Worm (Caenorhabditis elegans) whole organism, young adult: ENCODE data around the gene srbc-63.

Source experiments
- F22D6.2 ChIP-seq: sonication (generic microtip); optimal IDR thresholded peaks from 2 replicates; lab custom pipeline; 2016; ENCODE audit warnings: mild to moderate bottlenecking, missing genetic modification characterization, missing compliant biosample characterization
- F57C9.4 ChIP-seq: sonication (generic microtip); optimal IDR thresholded peaks from 2 replicates; lab custom pipeline; 2017; ENCODE audit warnings: mild to moderate bottlenecking, missing genetic modification characterization, missing compliant biosample characterization
- T07F8.4 ChIP-seq: sonication (generic microtip); optimal IDR thresholded peaks from 2 replicates; lab custom pipeline; 2016; ENCODE audit warnings: mild to moderate bottlenecking, missing genetic modification characterization, moderate library complexity, missing compliant biosample characterization
- ceh-58 ChIP-seq: fragments of 200-800 bp; sonication (Bioruptor generic); IDR thresholded peaks from 2 replicates; pipeline ENCODE4 v1.3.6; 2022; ENCODE audit warnings: missing genetic modification characterization, missing compliant biosample characterization
- die-1 ChIP-seq: sonication (generic microtip); optimal IDR thresholded peaks from 2 replicates; lab custom pipeline; 2016; ENCODE audit warnings: missing genotype, mild to moderate bottlenecking, missing genetic modification characterization, missing compliant biosample characterization
- egl-18 ChIP-seq: fragments of 200-800 bp; sonication (Bioruptor generic); IDR thresholded peaks from 2 replicates; pipeline ENCODE4 v1.3.6; 2022; ENCODE audit warnings: missing genetic modification reagents, missing genetic modification characterization, missing compliant biosample characterization
- hmg-20 ChIP-seq: fragments of 200-800 bp; sonication (Bioruptor generic); IDR thresholded peaks from 2 replicates; pipeline ENCODE4 v1.3.6; 2022; ENCODE audit warnings: missing genetic modification reagents, missing genetic modification characterization, missing compliant biosample characterization
- lin-35 ChIP-seq, 3 experiments: fragments of 150-350 bp in 2 of 3; sonication (generic microtip) in 1 of 3; optimal IDR thresholded peaks; 2 replicates each; lab custom pipeline; 2014 to 2018; ENCODE audit warnings: missing biosample characterization in 3 of 3, missing genetic modification characterization in 3 of 3, missing genetic modification reagents in 3 of 3
- mcd-1 ChIP-seq: fragments of 200-800 bp; sonication (Bioruptor generic); IDR thresholded peaks from 2 replicates; pipeline ENCODE4 v1.3.6; 2022; ENCODE audit warnings: missing genetic modification reagents, missing genetic modification characterization, missing compliant biosample characterization
- mes-4 ChIP-seq: sonication (generic microtip); optimal IDR thresholded peaks from 2 replicates; lab custom pipeline; 2016; ENCODE audit warnings: missing genotype, missing genetic modification characterization, missing compliant biosample characterization
- nfya-1 ChIP-seq: sonication (generic microtip); optimal IDR thresholded peaks from 2 replicates; lab custom pipeline; 2017; ENCODE audit warnings: antibody characterized with exemption, missing compliant biosample characterization, missing genetic modification characterization, borderline replicate concordance; ENCODE audit not compliant: insufficient read depth
- nhr-27 ChIP-seq: fragments of 200-800 bp; sonication (Bioruptor generic); optimal IDR thresholded peaks from 2 replicates; lab custom pipeline; 2018; ENCODE audit warnings: mild to moderate bottlenecking, missing genetic modification characterization, moderate library complexity, missing compliant biosample characterization
- pha-4 ChIP-seq: fragments of 150-350 bp; sonication (generic microtip); optimal IDR thresholded peaks from 2 replicates; lab custom pipeline; 2014; ENCODE audit warnings: missing biosample characterization, missing genetic modification reagents, missing genetic modification characterization
- repo-1 ChIP-seq: sonication (generic microtip); optimal IDR thresholded peaks from 2 replicates; lab custom pipeline; 2017; ENCODE audit warnings: mild to moderate bottlenecking, missing genetic modification characterization, missing compliant biosample characterization

- TF ChIP-seq mcd-1 (GFP tag; lab: Robert Waterston, UW) (no peak), F22D6.2 (no peak), nfya-1 (tag; lab: Kevin White, UChicago) (no peak), pha-4 (tag; lab: Kevin White, UChicago) (no peak), ceh-58 (GFP tag; lab: Robert Waterston, UW) (no peak), T07F8.4 (no peak), F57C9.4 (tag; lab: Kevin White, UChicago) (no peak), egl-18 (no peak), hmg-20 (GFP tag; lab: Robert Waterston, UW) (no peak), repo-1 (tag; lab: Kevin White, UChicago) (no peak), lin-35 (GFP tag; optimal IDR thresholded peaks at IDR 0.05; lab: Kevin White, UChicago) (no peak), die-1 (tag; lab: Kevin White, UChicago) (no peak), nhr-27 (tag; lab: Kevin White, UChicago) (no peak), mes-4 (no peak)
These were observed 29.9 kb upstream of the srbc-63 start for ce11 chrV:15442384-15442783.
